Worm (Caenorhabditis elegans): ENCODE data around the gene jmjd-3.3.

Gene jmjd-3.3

ce11 chrX:13484813-13485212 lies 48.6 kb downstream of the jmjd-3.3 start, which contains the start of gene srd-51:
TSS of gene srd-51 (minus strand) at chrX:13484913.
- TF ChIP-seq ceh-13 (GFP tag; optimal IDR thresholded peaks at IDR 0.05) (no peak), sea-1 (GFP tag; conservative IDR thresholded peaks at IDR 0.05) (no peak), ama-1 (optimal IDR thresholded peaks at IDR 0.05) (no peak)

All from whole organism, early embryonic.